Worm (Caenorhabditis elegans): ENCODE measurements around the gene W06G6.9.

DNA sequence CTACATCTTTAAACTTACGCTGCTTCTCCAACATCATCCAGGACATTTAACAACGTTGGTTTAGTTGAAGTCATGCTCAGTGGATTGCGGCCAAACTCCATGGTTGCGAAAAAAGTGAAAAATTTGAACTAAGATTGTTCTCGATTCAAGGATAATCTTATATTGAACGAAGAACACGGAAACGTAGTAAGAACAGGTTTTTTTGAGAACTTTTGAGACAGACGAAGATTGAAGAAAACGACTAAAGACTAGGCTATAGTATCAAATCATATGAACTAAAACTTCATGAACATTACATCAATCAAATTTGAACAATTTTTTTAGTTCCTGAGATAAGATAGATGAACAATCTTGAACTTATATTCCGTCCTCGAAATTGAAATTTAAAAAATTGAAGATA is 821 bp upstream of the W06G6.9 start, which contains the start of gene W06G6.10:
- TF ChIP-seq fax-1 (tag; optimal IDR thresholded peaks at IDR 0.05) = no peak
- TF ChIP-seq hlh-30 (tag; optimal IDR thresholded peaks at IDR 0.05; ENCODE audit: insufficient read depth) = no peak
- no peak for TF ChIP-seq ceh-14 (tag; optimal IDR thresholded peaks at IDR 0.05)
- TF ChIP-seq pha-4 (tag; optimal IDR thresholded peaks at IDR 0.05) = no peak
- TF ChIP-seq pag-3 (tag; optimal IDR thresholded peaks at IDR 0.05; ENCODE audit: borderline replicate concordance) = no peak
- no peak for TF ChIP-seq F13H6.1 (tag; optimal IDR thresholded peaks at IDR 0.05)
- no peak for TF ChIP-seq ahr-1 (tag; optimal IDR thresholded peaks at IDR 0.05)
- TF ChIP-seq ttx-3 (tag; optimal IDR thresholded peaks at IDR 0.05) = no peak
- no peak for TF ChIP-seq C08G9.2 (tag; optimal IDR thresholded peaks at IDR 0.05)
- TF ChIP-seq Y22D7AL.16 (tag; optimal IDR thresholded peaks at IDR 0.05) = no peak
- no peak for TF ChIP-seq ama-1 (optimal IDR thresholded peaks at IDR 0.05)
- no peak for TF ChIP-seq syd-9 (tag; optimal IDR thresholded peaks at IDR 0.05)
- no peak for TF ChIP-seq pqm-1 (tag; optimal IDR thresholded peaks at IDR 0.05)

Measured in whole organism, late embryonic.